Worm (Caenorhabditis elegans): ENCODE measurements around the gene btb-16.
A peak's percentile ranks its signal among the peaks of the same experiment; 100 is the strongest.

Gene btb-16

DNA sequence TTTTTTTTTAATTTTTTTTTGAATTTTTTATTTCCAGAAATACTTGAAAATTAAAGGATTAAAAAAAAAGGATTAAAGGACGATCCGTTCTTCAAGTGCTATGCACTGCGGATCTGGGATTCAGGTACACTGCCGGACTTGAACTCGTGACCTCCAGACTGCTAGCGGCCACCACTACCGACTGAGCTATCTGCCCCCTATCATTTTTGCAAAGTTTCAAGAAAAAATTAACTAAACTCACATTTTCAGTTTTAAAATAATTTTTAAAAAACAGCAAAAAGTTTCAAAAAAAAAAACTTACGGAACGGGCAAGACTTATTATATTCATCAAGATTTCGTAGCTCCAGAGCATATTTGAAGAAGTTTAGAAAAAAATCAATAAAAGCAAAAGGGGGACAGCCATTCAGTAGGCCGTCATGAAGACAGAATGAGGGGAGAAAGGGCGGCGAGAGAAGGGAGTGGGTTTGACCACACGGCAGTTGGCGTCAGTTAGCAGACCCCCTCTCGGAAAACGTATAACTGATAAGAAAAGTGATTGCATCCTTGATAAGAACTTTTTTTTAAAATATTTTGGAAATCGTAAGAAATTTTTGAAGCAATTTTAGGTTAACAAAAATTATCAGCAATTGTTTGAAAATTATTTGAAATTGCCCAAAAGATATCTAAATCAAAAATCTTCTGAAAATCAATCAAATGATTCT lies 14.4 kb downstream of the btb-16 start:
- TF ChIP-seq fos-1 (tag; optimal IDR thresholded peaks at IDR 0.05) (peak; percentile 34), snpc-4 (tag; optimal IDR thresholded peaks at IDR 0.05) (no peak), nhr-129 (tag; optimal IDR thresholded peaks at IDR 0.05) (no peak), egl-27 (tag; optimal IDR thresholded peaks at IDR 0.05) (no peak)

DNA sequence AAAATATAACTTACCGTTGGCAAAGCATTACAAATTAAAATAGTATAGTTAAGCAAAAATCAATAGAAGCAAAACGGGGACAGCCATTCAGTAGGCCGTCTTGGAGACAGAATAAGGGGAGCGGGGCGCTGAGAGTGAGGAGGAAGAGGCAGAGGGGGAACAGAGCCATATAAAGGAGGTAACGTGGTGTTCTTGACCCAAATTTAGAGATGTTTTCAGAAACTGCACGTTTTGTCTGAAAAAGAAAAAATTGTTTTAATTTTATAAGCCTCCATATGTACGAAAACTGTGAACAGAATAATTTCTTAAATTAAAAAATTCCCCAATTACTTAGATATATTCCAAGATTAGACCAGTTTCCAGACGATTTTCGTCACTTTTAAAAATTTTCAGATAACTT lies 16.8 kb downstream of the btb-16 start, which contains the start of gene F39E9.6:
Gene F39E9.6, minus strand, starts transcription at position 101 of the 400 bp plus-strand sequence.
- TF ChIP-seq mdl-1 (tag; optimal IDR thresholded peaks at IDR 0.05) (no peak), mbf-1 (tag; optimal IDR thresholded peaks at IDR 0.05) (no peak), gmeb-1 (tag; optimal IDR thresholded peaks at IDR 0.05) (no peak), elt-3 (tag; optimal IDR thresholded peaks at IDR 0.05) (no peak), F13H6.1 (tag; optimal IDR thresholded peaks at IDR 0.05) (no peak), nhr-237 (tag; optimal IDR thresholded peaks at IDR 0.05) (no peak), unc-55 (GFP tag; optimal IDR thresholded peaks at IDR 0.05) (no peak), ama-1 (optimal IDR thresholded peaks at IDR 0.05) (no peak), ceh-16 (tag; optimal IDR thresholded peaks at IDR 0.05) (no peak), nhr-12 (tag; optimal IDR thresholded peaks at IDR 0.05) (no peak), nhr-11 (tag; optimal IDR thresholded peaks at IDR 0.05) (no peak), unc-62 (GFP tag; optimal IDR thresholded peaks at IDR 0.05) (no peak), ceh-82 (tag; optimal IDR thresholded peaks at IDR 0.05) (no peak), lin-39 (tag; optimal IDR thresholded peaks at IDR 0.05) (no peak), blmp-1 (tag; optimal IDR thresholded peaks at IDR 0.05; ENCODE audit: insufficient read depth) (no peak), nhr-77 (tag; optimal IDR thresholded peaks at IDR 0.05) (no peak), zag-1 (tag; optimal IDR thresholded peaks at IDR 0.05) (no peak)

- TF ChIP-seq sma-9 (GFP tag; optimal IDR thresholded peaks at IDR 0.05), result peak; percentile 0
- TF ChIP-seq sma-9 (tag; optimal IDR thresholded peaks at IDR 0.05), result no peak
- no peak for TF ChIP-seq ZK546.5 (tag; optimal IDR thresholded peaks at IDR 0.05)
Observed at ce11 chrII:3318839-3319238, 22.2 kb downstream of the btb-16 start.

- TF ChIP-seq nhr-11 (tag; optimal IDR thresholded peaks at IDR 0.05), result no peak
- TF ChIP-seq blmp-1 (tag; optimal IDR thresholded peaks at IDR 0.05; ENCODE audit: insufficient read depth), result no peak
- TF ChIP-seq lin-13 (GFP tag; optimal IDR thresholded peaks at IDR 0.05), result no peak
- no peak for TF ChIP-seq mbf-1 (tag; optimal IDR thresholded peaks at IDR 0.05)
Observed at ce11 chrII:3322257-3322656, 25.6 kb downstream of the btb-16 start, which contains the start of gene Y46D2A.1. Y46D2A.1 (plus strand) TSS chrII:3322557.

ce11 chrII:3323179-3323578 lies 26.5 kb downstream of the btb-16 start, which contains the start of gene Y46D2A.2:
Y46D2A.2 (minus strand) TSS chrII:3323279.
- no peak for TF ChIP-seq fos-1 (tag; optimal IDR thresholded peaks at IDR 0.05)
- TF ChIP-seq nhr-129 (tag; optimal IDR thresholded peaks at IDR 0.05), result no peak
- no peak for TF ChIP-seq nhr-10 (tag; optimal IDR thresholded peaks at IDR 0.05)
- no peak for TF ChIP-seq ceh-16 (tag; optimal IDR thresholded peaks at IDR 0.05)
- TF ChIP-seq ZK546.5 (tag; optimal IDR thresholded peaks at IDR 0.05), result no peak
- TF ChIP-seq lin-13 (GFP tag; optimal IDR thresholded peaks at IDR 0.05), result no peak
- no peak for TF ChIP-seq nhr-21 (tag; optimal IDR thresholded peaks at IDR 0.05)
- no peak for TF ChIP-seq mab-5 (tag; optimal IDR thresholded peaks at IDR 0.05)
- no peak for TF ChIP-seq sma-9 (GFP tag; optimal IDR thresholded peaks at IDR 0.05)
- TF ChIP-seq sma-9 (tag; optimal IDR thresholded peaks at IDR 0.05), result no peak
- no peak for TF ChIP-seq C34F6.9 (tag; optimal IDR thresholded peaks at IDR 0.05)
- TF ChIP-seq nhr-11 (tag; optimal IDR thresholded peaks at IDR 0.05), result no peak
- no peak for TF ChIP-seq unc-55 (GFP tag; optimal IDR thresholded peaks at IDR 0.05)
- TF ChIP-seq lin-39 (tag; optimal IDR thresholded peaks at IDR 0.05), result no peak
- no peak for TF ChIP-seq nhr-25 (tag; optimal IDR thresholded peaks at IDR 0.05)
- no peak for TF ChIP-seq elt-1 (tag; optimal IDR thresholded peaks at IDR 0.05)
- TF ChIP-seq unc-39 (tag; optimal IDR thresholded peaks at IDR 0.05), result no peak
- TF ChIP-seq F13H6.1 (tag; optimal IDR thresholded peaks at IDR 0.05), result no peak
- no peak for TF ChIP-seq Y55F3AM.14 (GFP tag; optimal IDR thresholded peaks at IDR 0.05)
- no peak for TF ChIP-seq mdl-1 (tag; optimal IDR thresholded peaks at IDR 0.05)

Measured in whole organism, L2 larva.